Fruit fly (Drosophila melanogaster): ENCODE measurements around the gene Ccdc39.

- TF ChIP-seq Dll (optimal IDR thresholded peaks at IDR 0.05) = no peak
- TF ChIP-seq psq (optimal IDR thresholded peaks at IDR 0.05) = no peak
- TF ChIP-seq CG8478 (optimal IDR thresholded peaks at IDR 0.05) = no peak
Observed at dm6 chr3R:4807582-4807981, 23.1 kb upstream of the Ccdc39 start.
